Fruit fly (Drosophila melanogaster) whole organism, embryonic: ENCODE measurements around the gene Mst85C.

ENCODE experiments used
- Aef1 ChIP-seq: fragments of 200-800 bp; sonication (Bioruptor generic); IDR thresholded peaks from 3 replicates; pipeline ENCODE4 v1.3.6; 2022; ENCODE audit warnings: missing biosample characterization, missing genetic modification characterization
- B-H1 ChIP-seq: fragments of 200-800 bp; sonication (Bioruptor generic); IDR thresholded peaks from 3 replicates; pipeline ENCODE4 v1.3.6; 2022; ENCODE audit warnings: missing biosample characterization, missing genetic modification characterization
- CG10209 ChIP-seq: fragments of 200-800 bp; sonication (Bioruptor generic); optimal IDR thresholded peaks from 3 replicates; lab custom pipeline; 2017; ENCODE audit warnings: missing biosample characterization, mild to moderate bottlenecking, missing genetic modification characterization, missing genetic modification reagents
- CG10274 ChIP-seq: fragments of 200-800 bp; sonication (Bioruptor generic); optimal IDR thresholded peaks from 3 replicates; lab custom pipeline; 2017; ENCODE audit warnings: missing biosample characterization, mild to moderate bottlenecking, missing genetic modification characterization
- CG10462 ChIP-seq: fragments of 200-800 bp; sonication (Bioruptor generic); optimal IDR thresholded peaks from 2 replicates; lab custom pipeline; 2016; ENCODE audit warnings: missing biosample characterization, missing genetic modification characterization
- CG11093 ChIP-seq: fragments of 200-800 bp; sonication (Bioruptor generic); IDR thresholded peaks from 3 replicates; pipeline ENCODE4 v1.3.6; 2022; ENCODE audit warnings: missing biosample characterization, missing genetic modification characterization
- CG1233 ChIP-seq: fragments of 200-800 bp; sonication (Bioruptor generic); optimal IDR thresholded peaks from 4 replicates; lab custom pipeline; 2018; ENCODE audit warnings: missing biosample characterization, mild to moderate bottlenecking, missing genetic modification characterization
- CG14014 ChIP-seq: fragments of 200-800 bp; sonication (Bioruptor generic); IDR thresholded peaks from 2 replicates; pipeline ENCODE4 v1.3.6; 2022; ENCODE audit warnings: missing biosample characterization, missing genetic modification characterization
- CG14050 ChIP-seq: fragments of 200-800 bp; sonication (Bioruptor generic); IDR thresholded peaks from 3 replicates; pipeline ENCODE4 v1.3.6; 2022; ENCODE audit warnings: missing biosample characterization, missing genetic modification characterization
- CG14965 ChIP-seq: fragments of 200-800 bp; sonication (Bioruptor generic); optimal IDR thresholded peaks from 2 replicates; lab custom pipeline; 2016; ENCODE audit warnings: missing biosample characterization, missing genetic modification characterization, borderline replicate concordance
- CG15514 ChIP-seq: fragments of 200-800 bp; sonication (Bioruptor generic); optimal IDR thresholded peaks from 3 replicates; lab custom pipeline; 2017; ENCODE audit warnings: missing biosample characterization, missing genetic modification characterization, mild to moderate bottlenecking, moderate library complexity, missing genetic modification reagents
- CG16779 ChIP-seq: fragments of 200-800 bp; sonication (Bioruptor generic); IDR thresholded peaks from 2 replicates; pipeline ENCODE4 v1.3.6; 2022; ENCODE audit warnings: missing biosample characterization, missing genetic modification characterization
- CG31224 ChIP-seq: fragments of 200-800 bp; sonication (Bioruptor generic); IDR thresholded peaks from 2 replicates; pipeline ENCODE4 v1.3.6; 2022; ENCODE audit warnings: missing biosample characterization, missing genetic modification characterization
- CG32532 ChIP-seq: fragments of 200-800 bp; sonication (Bioruptor generic); IDR thresholded peaks from 2 replicates; pipeline ENCODE4 v1.3.6; 2022; ENCODE audit warnings: missing biosample characterization, missing genetic modification characterization
- CG4282 ChIP-seq: fragments of 200-800 bp; sonication (Bioruptor generic); optimal IDR thresholded peaks from 2 replicates; lab custom pipeline; 2016; ENCODE audit warnings: missing biosample characterization, missing genetic modification characterization
- CG4617 ChIP-seq: fragments of 200-800 bp; sonication (Bioruptor generic); optimal IDR thresholded peaks from 3 replicates; lab custom pipeline; 2016; ENCODE audit warnings: missing biosample characterization, missing genetic modification characterization, borderline replicate concordance
- CG6765 ChIP-seq: fragments of 200-800 bp; sonication (Bioruptor generic); optimal IDR thresholded peaks from 3 replicates; lab custom pipeline; 2017; ENCODE audit warnings: missing biosample characterization, mild to moderate bottlenecking, missing genetic modification characterization
- CG7928 ChIP-seq: fragments of 200-800 bp; sonication (Bioruptor generic); optimal IDR thresholded peaks from 2 replicates; lab custom pipeline; 2017; ENCODE audit warnings: missing biosample characterization, mild to moderate bottlenecking, missing genetic modification characterization
- Dfd ChIP-seq, 2 experiments: fragments of >200 bp; optimal IDR thresholded peaks; 2 replicates each; lab custom pipeline; 2017; ENCODE audit warnings: missing biosample characterization in 2 of 2, missing genetic modification characterization in 2 of 2
- Dp ChIP-seq: fragments of 200-800 bp; sonication (Bioruptor generic); optimal IDR thresholded peaks from 2 replicates; lab custom pipeline; 2018; ENCODE audit warnings: missing biosample characterization, mild to moderate bottlenecking, missing genetic modification characterization, moderate library complexity
- Elba2 ChIP-seq: fragments of 200-800 bp; sonication (Bioruptor generic); optimal IDR thresholded peaks from 3 replicates; lab custom pipeline; 2016; ENCODE audit warnings: missing biosample characterization, missing genetic modification characterization
- Lim3 ChIP-seq: fragments of 200-800 bp; sonication (Bioruptor generic); IDR thresholded peaks from 2 replicates; pipeline ENCODE4 v1.3.6; 2022; ENCODE audit warnings: missing biosample characterization, missing genetic modification characterization
- Mad ChIP-seq: fragments of 200-800 bp; sonication (Bioruptor generic); optimal IDR thresholded peaks from 2 replicates; lab custom pipeline; 2016; ENCODE audit warnings: missing biosample characterization, missing genetic modification characterization
- Pdp1 ChIP-seq, 2 experiments: fragments of 200-800 bp; sonication (Bioruptor generic); optimal IDR thresholded peaks; 3 replicates each; lab custom pipeline; 2016; ENCODE audit warnings: missing biosample characterization in 2 of 2, missing genetic modification characterization in 2 of 2, mild to moderate bottlenecking in 1 of 2, moderate library complexity in 1 of 2
- Scr ChIP-seq: fragments of 200-800 bp; sonication (Bioruptor generic); IDR thresholded peaks from 2 replicates; pipeline ENCODE4 v1.3.6; 2022; ENCODE audit warnings: missing biosample characterization, missing genetic modification characterization; ENCODE audit not compliant: partially characterized antibody
- Sry-δ ChIP-seq: fragments of 200-800 bp; sonication (Bioruptor generic); optimal IDR thresholded peaks from 2 replicates; lab custom pipeline; 2016; ENCODE audit warnings: missing biosample characterization, missing genetic modification characterization
- Stat92E ChIP-seq, 3 experiments: fragments of >200 bp in 2 of 3; fragments of 200-800 bp in 1 of 3; sonication (Bioruptor generic) in 1 of 3; optimal IDR thresholded peaks; 2 replicates each; lab custom pipeline; 2017 to 2019; ENCODE audit warnings: missing biosample characterization in 3 of 3, missing genetic modification characterization in 3 of 3, mild to moderate bottlenecking in 1 of 3, moderate library complexity in 1 of 3
- ac ChIP-seq: fragments of 200-800 bp; sonication (Bioruptor generic); optimal IDR thresholded peaks from 3 replicates; lab custom pipeline; 2017; ENCODE audit warnings: missing biosample characterization, mild to moderate bottlenecking, missing genetic modification characterization
- ap ChIP-seq: fragments of 200-800 bp; sonication (Bioruptor generic); IDR thresholded peaks from 2 replicates; pipeline ENCODE4 v1.3.6; 2022; ENCODE audit warnings: missing biosample characterization, missing genetic modification characterization
- ara ChIP-seq: fragments of 200-800 bp; sonication (Bioruptor generic); IDR thresholded peaks from 2 replicates; pipeline ENCODE4 v1.3.6; 2022; ENCODE audit warnings: missing biosample characterization, missing genetic modification characterization
- bcd ChIP-seq: fragments of 200-800 bp; sonication (Bioruptor generic); optimal IDR thresholded peaks from 2 replicates; lab custom pipeline; 2017; ENCODE audit warnings: missing biosample characterization, mild to moderate bottlenecking, missing genetic modification characterization
- bsh ChIP-seq, 2 experiments: fragments of 200-800 bp; sonication (Bioruptor generic); optimal IDR thresholded peaks; 2 replicates each; lab custom pipeline; 2017 to 2018; ENCODE audit warnings: mild to moderate bottlenecking in 2 of 2, missing biosample characterization in 2 of 2, missing genetic modification characterization in 2 of 2, moderate library complexity in 1 of 2
- dmrt99B ChIP-seq: fragments of 200-800 bp; sonication (Bioruptor generic); optimal IDR thresholded peaks from 2 replicates; lab custom pipeline; 2018; ENCODE audit warnings: missing biosample characterization, mild to moderate bottlenecking, missing genetic modification characterization, moderate library complexity
- esg ChIP-seq: fragments of 200-800 bp; sonication (Bioruptor generic); conservative IDR thresholded peaks from 2 replicates; pipeline ENCODE4 v1.3.6; 2022; ENCODE audit warnings: missing biosample characterization, missing genetic modification characterization
- fd64A ChIP-seq: fragments of 200-800 bp; sonication (Bioruptor generic); optimal IDR thresholded peaks from 3 replicates; lab custom pipeline; 2018; ENCODE audit warnings: missing biosample characterization, mild to moderate bottlenecking, missing genetic modification characterization
- ftz-f1 ChIP-seq: fragments of 200-800 bp; sonication (Bioruptor generic); optimal IDR thresholded peaks from 2 replicates; lab custom pipeline; 2016; ENCODE audit warnings: missing biosample characterization, missing genetic modification characterization
- grn ChIP-seq: fragments of 200-800 bp; sonication (Bioruptor generic); optimal IDR thresholded peaks from 3 replicates; lab custom pipeline; 2017; ENCODE audit warnings: missing biosample characterization, missing genetic modification characterization
- gro ChIP-seq: fragments of 200-800 bp; sonication (Bioruptor generic); optimal IDR thresholded peaks from 2 replicates; lab custom pipeline; 2016; ENCODE audit warnings: missing biosample characterization, missing genetic modification characterization
- gt ChIP-seq: fragments of 200-800 bp; sonication (Bioruptor generic); IDR thresholded peaks from 2 replicates; pipeline ENCODE4 v1.3.6; 2022; ENCODE audit warnings: missing biosample characterization, missing genetic modification characterization
- lov ChIP-seq, 2 experiments: fragments of 200-800 bp in 1 of 2; fragments of >200 bp in 1 of 2; sonication (Bioruptor generic) in 1 of 2; IDR thresholded peaks in 1 of 2; optimal IDR thresholded peaks in 1 of 2; 2 replicates in 1 of 2; 3 replicates in 1 of 2; pipeline versions ENCODE4 v1.3.6 to Lab custom; 2017 to 2022; ENCODE audit warnings: missing biosample characterization in 1 of 2, missing genetic modification characterization in 1 of 2
- org-1 ChIP-seq: fragments of 200-800 bp; sonication (Bioruptor generic); optimal IDR thresholded peaks from 2 replicates; lab custom pipeline; 2017; ENCODE audit warnings: missing biosample characterization, missing genetic modification characterization
- prd ChIP-seq, 3 experiments: fragments of >200 bp in 2 of 3; fragments of 200-800 bp in 1 of 3; sonication (Bioruptor generic) in 1 of 3; optimal IDR thresholded peaks in 2 of 3; IDR thresholded peaks in 1 of 3; 2 replicates in 2 of 3; 3 replicates in 1 of 3; pipeline versions ENCODE4 v1.3.6 to Lab custom; 2017 to 2022; ENCODE audit warnings: missing biosample characterization in 1 of 3, missing genetic modification characterization in 1 of 3
- pros ChIP-seq: fragments of 200-800 bp; sonication (Bioruptor generic); optimal IDR thresholded peaks from 3 replicates; lab custom pipeline; 2019; ENCODE audit warnings: missing biosample characterization, mild to moderate bottlenecking, missing genetic modification characterization, moderate library complexity
- tap ChIP-seq: fragments of 200-800 bp; optimal IDR thresholded peaks from 3 replicates; lab custom pipeline; 2019; ENCODE audit warnings: missing biosample characterization, mild to moderate bottlenecking, missing genetic modification characterization, moderate library complexity
- tll ChIP-seq, 2 experiments: fragments of 200-800 bp in 1 of 2; fragments of >200 bp in 1 of 2; sonication (Bioruptor generic) in 1 of 2; optimal IDR thresholded peaks; 2 replicates each; lab custom pipeline; 2017 to 2019; ENCODE audit warnings: missing biosample characterization in 2 of 2, missing genetic modification characterization in 2 of 2, mild to moderate bottlenecking in 1 of 2, moderate library complexity in 1 of 2
- trem ChIP-seq: fragments of 200-800 bp; optimal IDR thresholded peaks from 3 replicates; lab custom pipeline; 2019; ENCODE audit warnings: missing biosample characterization, mild to moderate bottlenecking, missing genetic modification characterization, moderate library complexity
- twi ChIP-seq: fragments of 200-800 bp; optimal IDR thresholded peaks from 2 replicates; lab custom pipeline; 2019; ENCODE audit warnings: missing biosample characterization, mild to moderate bottlenecking, missing genetic modification characterization, moderate library complexity
- z ChIP-seq: fragments of 200-800 bp; sonication (Bioruptor generic); IDR thresholded peaks from 3 replicates; pipeline ENCODE4 v1.3.6; 2022; ENCODE audit warnings: missing biosample characterization, missing genetic modification characterization

The Mst85C gene

DNA sequence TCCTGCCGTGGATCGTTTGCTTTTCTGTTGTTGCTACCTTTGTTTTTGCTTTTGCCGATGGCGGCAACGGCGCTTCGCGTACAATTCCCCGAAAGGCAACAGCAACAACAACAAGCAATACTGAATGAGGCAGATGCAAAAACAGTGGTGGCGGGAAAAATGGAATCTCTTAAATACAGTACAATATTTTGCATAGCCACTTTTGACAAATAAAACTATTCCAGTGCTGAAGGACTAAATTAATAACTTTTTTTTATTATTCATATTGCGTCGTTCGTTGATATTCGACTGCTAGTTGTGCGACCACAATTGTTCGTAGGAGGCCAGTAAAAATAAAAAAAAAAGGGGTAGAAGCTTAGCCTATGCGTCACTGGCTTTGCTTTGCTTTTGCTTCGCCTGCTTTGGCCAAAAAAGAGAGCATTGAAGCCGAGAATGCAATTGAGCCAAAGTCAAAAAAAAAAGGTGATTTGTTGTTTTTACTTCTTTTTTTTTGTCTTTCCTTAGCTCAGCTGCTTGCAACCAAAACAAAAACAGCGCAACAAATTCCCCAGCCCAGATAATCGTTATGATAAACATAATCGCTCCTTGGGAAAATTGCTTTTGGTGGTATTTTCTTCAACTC is 16.5 kb upstream of the Mst85C start (continued):
- peak; percentile 49 for TF ChIP-seq Sry-δ
- peak in 1 of 3 experiments; percentile 95 for TF ChIP-seq Stat92E (GFP tag; optimal IDR thresholded peaks at IDR 0.05; lab: Kevin White, UChicago)
- TF ChIP-seq Mad, result peak; percentile 77
- no peak for TF ChIP-seq Scr (GFP tag; lab: Robert Waterston, UW)
- peak; percentile 77 for TF ChIP-seq gt
- TF ChIP-seq tll (GFP tag; optimal IDR thresholded peaks at IDR 0.05; lab: Kevin White, UChicago), result no peak
- peak; percentile 91 for TF ChIP-seq CG14014 (GFP tag; lab: Robert Waterston, UW)
- peak; percentile 69 for TF ChIP-seq fd64A
- TF ChIP-seq grn (GFP tag; lab: Kevin White, UChicago), result no peak
- no peak for TF ChIP-seq Elba2
- peak; percentile 88 for TF ChIP-seq ara
- TF ChIP-seq Dfd (GFP tag; optimal IDR thresholded peaks at IDR 0.05; lab: Kevin White, UChicago), result no peak
- peak; percentile 85 for TF ChIP-seq CG10209 (GFP tag; lab: Kevin White, UChicago)
- TF ChIP-seq CG4282, result peak; percentile 52
- peak; percentile 63 to 83 for TF ChIP-seq Pdp1 (GFP tag; optimal IDR thresholded peaks at IDR 0.05; lab: Kevin White, UChicago)
- peak; percentile 46 for TF ChIP-seq ac (GFP tag; lab: Kevin White, UChicago)
- TF ChIP-seq CG1233 (GFP tag; lab: Kevin White, UChicago), result peak; percentile 75
- TF ChIP-seq Lim3, result peak; percentile 83
- TF ChIP-seq prd (optimal IDR thresholded peaks at IDR 0.05; lab: Kevin White, UChicago), result no peak
- TF ChIP-seq prd (GFP tag; IDR thresholded peaks at IDR 0.05; lab: Robert Waterston, UW), result peak; percentile 90
- TF ChIP-seq org-1 (GFP tag; lab: Kevin White, UChicago), result peak; percentile 87
- peak; percentile 87; the same call in 2 of the 3 replicates for TF ChIP-seq B-H1 (GFP tag; lab: Robert Waterston, UW)
- peak; percentile 92 for TF ChIP-seq Aef1 (GFP tag; lab: Robert Waterston, UW)
- TF ChIP-seq CG15514, result peak; percentile 75
- TF ChIP-seq CG14050 (GFP tag; lab: Robert Waterston, UW), result peak; percentile 87
- TF ChIP-seq CG4617 (GFP tag; lab: Kevin White, UChicago), result peak; percentile 62
- TF ChIP-seq CG11093 (GFP tag; lab: Robert Waterston, UW), result peak; percentile 89
- TF ChIP-seq esg (GFP tag; lab: Robert Waterston, UW), result peak; percentile 92
- peak; percentile 63 for TF ChIP-seq CG10462 (GFP tag; lab: Kevin White, UChicago)
- peak; percentile 63 for TF ChIP-seq CG7928 (GFP tag; lab: Kevin White, UChicago)
- TF ChIP-seq CG6765 (GFP tag; lab: Kevin White, UChicago), result peak; percentile 46
- no peak for TF ChIP-seq z (GFP tag; lab: Robert Waterston, UW)
- TF ChIP-seq twi, result peak; percentile 43
- TF ChIP-seq CG31224 (GFP tag; lab: Robert Waterston, UW), result peak; percentile 80
- peak; percentile 89 to 99 for TF ChIP-seq bsh (GFP tag; optimal IDR thresholded peaks at IDR 0.05; lab: Kevin White, UChicago)
- TF ChIP-seq trem (tag; lab: Kevin White, UChicago), result peak; percentile 25
- peak; percentile 87 for TF ChIP-seq bcd (GFP tag; lab: Kevin White, UChicago)
- peak; percentile 69 for TF ChIP-seq CG10274
- TF ChIP-seq CG16779 (GFP tag; lab: Robert Waterston, UW), result peak; percentile 74
- peak; percentile 93 for TF ChIP-seq dmrt99B (tag; lab: Kevin White, UChicago)
- peak; percentile 89 for TF ChIP-seq ap (GFP tag; lab: Robert Waterston, UW)
- TF ChIP-seq ftz-f1 (GFP tag; lab: Kevin White, UChicago), result peak; percentile 18
- peak; percentile 76 for TF ChIP-seq gro (GFP tag; lab: Kevin White, UChicago)
- TF ChIP-seq Dp, result no peak
- TF ChIP-seq tap (tag; lab: Kevin White, UChicago), result peak; percentile 88
- TF ChIP-seq CG32532 (GFP tag; lab: Robert Waterston, UW), result peak; percentile 84
- no peak for TF ChIP-seq CG14965 (GFP tag; lab: Kevin White, UChicago)
- no peak for TF ChIP-seq lov (optimal IDR thresholded peaks at IDR 0.05; lab: Kevin White, UChicago)
- peak; percentile 85 for TF ChIP-seq lov (GFP tag; IDR thresholded peaks at IDR 0.05; lab: Robert Waterston, UW)
- TF ChIP-seq pros (GFP tag; lab: Kevin White, UChicago), result peak; percentile 46
